Fruit fly (Drosophila melanogaster) whole organism, prepupa: ENCODE data around the gene Dph2.

Experiments
- Blimp-1 ChIP-seq: fragments of 200-800 bp; sonication (Bioruptor generic); optimal IDR thresholded peaks from 3 replicates; lab custom pipeline; 2017; ENCODE audit warnings: missing biosample characterization, missing genetic modification characterization, mild to moderate bottlenecking, moderate library complexity, missing genetic modification reagents
- CG10631 ChIP-seq: fragments of 200-800 bp; sonication (Bioruptor generic); optimal IDR thresholded peaks from 2 replicates; lab custom pipeline; 2016; ENCODE audit warnings: missing biosample characterization, missing genetic modification characterization
- CG11294 ChIP-seq: fragments of 200-800 bp; sonication (Bioruptor generic); IDR thresholded peaks from 2 replicates; pipeline ENCODE4 v1.3.6; 2022; ENCODE audit warnings: missing biosample characterization, missing genetic modification characterization
- CG11762 ChIP-seq: fragments of 200-800 bp; sonication (Bioruptor generic); optimal IDR thresholded peaks from 3 replicates; lab custom pipeline; 2016; ENCODE audit warnings: missing biosample characterization, missing genetic modification characterization; ENCODE audit not compliant: insufficient read depth
- CG11902 ChIP-seq: fragments of 200-800 bp; sonication (Bioruptor generic); optimal IDR thresholded peaks from 3 replicates; lab custom pipeline; 2016; ENCODE audit warnings: missing biosample characterization, missing genetic modification characterization
- CG15336 ChIP-seq: fragments of 200-800 bp; sonication (Bioruptor generic); IDR thresholded peaks from 2 replicates; pipeline ENCODE4 v1.3.6; 2022; ENCODE audit warnings: missing biosample characterization, missing genetic modification characterization
- CG3032 ChIP-seq: fragments of 200-800 bp; optimal IDR thresholded peaks from 2 replicates; lab custom pipeline; 2019; ENCODE audit warnings: missing biosample characterization, mild to moderate bottlenecking, missing genetic modification characterization, moderate library complexity
- CG31627 ChIP-seq: fragments of 200-800 bp; sonication (Bioruptor generic); optimal IDR thresholded peaks from 3 replicates; lab custom pipeline; 2016; ENCODE audit warnings: missing biosample characterization, missing genetic modification characterization
- CG32006 ChIP-seq: fragments of 200-800 bp; sonication (Bioruptor generic); optimal IDR thresholded peaks from 3 replicates; lab custom pipeline; 2017; ENCODE audit warnings: missing biosample characterization, mild to moderate bottlenecking, missing genetic modification characterization
- CG3919 ChIP-seq: fragments of 200-800 bp; sonication (Bioruptor generic); optimal IDR thresholded peaks from 3 replicates; lab custom pipeline; 2016; ENCODE audit warnings: missing biosample characterization, missing genetic modification characterization
- CG4318 ChIP-seq: fragments of 200-800 bp; sonication (Bioruptor generic); optimal IDR thresholded peaks from 3 replicates; lab custom pipeline; 2017; ENCODE audit warnings: missing biosample characterization, mild to moderate bottlenecking, missing genetic modification characterization
- CG6276 ChIP-seq: fragments of 200-800 bp; sonication (Bioruptor generic); optimal IDR thresholded peaks from 2 replicates; lab custom pipeline; 2017; ENCODE audit warnings: missing biosample characterization, mild to moderate bottlenecking, missing genetic modification characterization
- CG6792 ChIP-seq: fragments of 200-800 bp; sonication (Bioruptor generic); optimal IDR thresholded peaks from 3 replicates; lab custom pipeline; 2016; ENCODE audit warnings: missing biosample characterization, missing genetic modification characterization
- CG6808 ChIP-seq: fragments of 200-800 bp; sonication (Bioruptor generic); optimal IDR thresholded peaks from 3 replicates; lab custom pipeline; 2017; ENCODE audit warnings: missing biosample characterization, missing genetic modification characterization, mild to moderate bottlenecking, moderate library complexity, missing genetic modification reagents
- CG7368 ChIP-seq: fragments of 200-800 bp; sonication (Bioruptor generic); optimal IDR thresholded peaks from 3 replicates; lab custom pipeline; 2016; ENCODE audit warnings: missing biosample characterization, missing genetic modification characterization
- CG8119 ChIP-seq: fragments of 200-800 bp; sonication (Bioruptor generic); IDR thresholded peaks from 3 replicates; pipeline ENCODE4 v1.3.6; 2022; ENCODE audit warnings: missing biosample characterization, missing genetic modification characterization
- CG8319 ChIP-seq: fragments of 200-800 bp; sonication (Bioruptor generic); optimal IDR thresholded peaks from 3 replicates; lab custom pipeline; 2016; ENCODE audit warnings: missing biosample characterization, missing genetic modification characterization
- CG8632 ChIP-seq: fragments of 200-800 bp; sonication (Bioruptor generic); optimal IDR thresholded peaks from 3 replicates; lab custom pipeline; 2016; ENCODE audit warnings: missing biosample characterization, missing genetic modification characterization
- CG9139 ChIP-seq: fragments of 200-800 bp; sonication (Bioruptor generic); optimal IDR thresholded peaks from 3 replicates; lab custom pipeline; 2017; ENCODE audit warnings: missing biosample characterization, mild to moderate bottlenecking, missing genetic modification characterization
- Eip75B ChIP-seq: fragments of 200-800 bp; sonication (Bioruptor generic); optimal IDR thresholded peaks from 3 replicates; lab custom pipeline; 2016; ENCODE audit warnings: missing biosample characterization, missing genetic modification characterization
- Eip78C ChIP-seq: fragments of 200-800 bp; sonication (Bioruptor generic); peaks from one replicate; lab custom pipeline; 2016; ENCODE audit warnings: missing biosample characterization, missing genetic modification characterization
- Eip93F ChIP-seq: fragments of 200-800 bp; sonication (Bioruptor generic); optimal IDR thresholded peaks from 2 replicates; lab custom pipeline; 2016; ENCODE audit warnings: missing biosample characterization, mild to moderate bottlenecking, missing genetic modification characterization
- Ets21C ChIP-seq: fragments of 200-800 bp; sonication (Bioruptor generic); optimal IDR thresholded peaks from 3 replicates; lab custom pipeline; 2016; ENCODE audit warnings: missing biosample characterization, missing genetic modification characterization
- Ets96B ChIP-seq: fragments of 200-800 bp; optimal IDR thresholded peaks from 2 replicates; lab custom pipeline; 2019; ENCODE audit warnings: missing biosample characterization, mild to moderate bottlenecking, missing genetic modification characterization, moderate library complexity
- Gug ChIP-seq: fragments of 200-800 bp; sonication (Bioruptor generic); IDR thresholded peaks from 2 replicates; pipeline ENCODE4 v1.3.6; 2022; ENCODE audit warnings: missing biosample characterization, missing genetic modification characterization
- Hr38 ChIP-seq: sonication (Bioruptor generic); optimal IDR thresholded peaks from 2 replicates; lab custom pipeline; 2016; ENCODE audit warnings: missing biosample characterization, missing genetic modification characterization
- Hr39 ChIP-seq: fragments of 200-800 bp; sonication (Bioruptor generic); optimal IDR thresholded peaks from 2 replicates; lab custom pipeline; 2016; ENCODE audit warnings: missing biosample characterization, missing genetic modification characterization
- Hr4 ChIP-seq: fragments of 200-800 bp; sonication (Bioruptor generic); optimal IDR thresholded peaks from 3 replicates; lab custom pipeline; 2016; ENCODE audit warnings: missing biosample characterization, missing genetic modification characterization
- Met ChIP-seq: fragments of 200-800 bp; sonication (Bioruptor generic); optimal IDR thresholded peaks from 3 replicates; lab custom pipeline; 2016; ENCODE audit warnings: missing biosample characterization, missing genetic modification characterization
- OdsH ChIP-seq: fragments of 200-800 bp; sonication (Bioruptor generic); optimal IDR thresholded peaks from 3 replicates; lab custom pipeline; 2016; ENCODE audit warnings: missing biosample characterization, missing genetic modification characterization
- Sox14 ChIP-seq: fragments of 200-800 bp; sonication (Bioruptor generic); optimal IDR thresholded peaks from 3 replicates; lab custom pipeline; 2016; ENCODE audit warnings: missing biosample characterization, missing genetic modification characterization
- achi ChIP-seq: fragments of 200-800 bp; sonication (Bioruptor generic); optimal IDR thresholded peaks from 3 replicates; lab custom pipeline; 2016; ENCODE audit warnings: missing biosample characterization, missing genetic modification characterization
- acj6 ChIP-seq: fragments of 200-800 bp; sonication (Bioruptor generic); optimal IDR thresholded peaks from 3 replicates; lab custom pipeline; 2016; ENCODE audit warnings: missing biosample characterization, missing genetic modification characterization
- cyc ChIP-seq: fragments of 200-800 bp; sonication (Bioruptor generic); optimal IDR thresholded peaks from 3 replicates; lab custom pipeline; 2016; ENCODE audit warnings: missing biosample characterization, missing genetic modification characterization
- dac ChIP-seq: fragments of 200-800 bp; sonication (Bioruptor generic); optimal IDR thresholded peaks from 2 replicates; lab custom pipeline; 2017; ENCODE audit warnings: missing biosample characterization, mild to moderate bottlenecking, missing genetic modification characterization
- dsx ChIP-seq: fragments of 200-800 bp; optimal IDR thresholded peaks from 3 replicates; lab custom pipeline; 2019; ENCODE audit warnings: missing biosample characterization, mild to moderate bottlenecking, missing genetic modification characterization, moderate library complexity; ENCODE audit not compliant: poor library complexity, severe bottlenecking
- eg ChIP-seq: fragments of 200-800 bp; sonication (Bioruptor generic); IDR thresholded peaks from 3 replicates; pipeline ENCODE4 v1.3.6; 2022; ENCODE audit warnings: missing biosample characterization, missing genetic modification characterization
- esn ChIP-seq: fragments of 200-800 bp; sonication (Bioruptor generic); optimal IDR thresholded peaks from 2 replicates; lab custom pipeline; 2016; ENCODE audit warnings: missing biosample characterization, mild to moderate bottlenecking, missing genetic modification characterization, moderate library complexity
- fkh ChIP-seq: fragments of 200-800 bp; sonication (Bioruptor generic); optimal IDR thresholded peaks from 3 replicates; lab custom pipeline; 2017; ENCODE audit warnings: missing biosample characterization, mild to moderate bottlenecking, missing genetic modification characterization, moderate library complexity
- lz ChIP-seq: fragments of 200-800 bp; sonication (Bioruptor generic); optimal IDR thresholded peaks from 3 replicates; lab custom pipeline; 2016; ENCODE audit warnings: missing biosample characterization, missing genetic modification characterization
- net ChIP-seq: fragments of 200-800 bp; sonication (Bioruptor generic); optimal IDR thresholded peaks from 3 replicates; lab custom pipeline; 2016; ENCODE audit warnings: missing biosample characterization, missing genetic modification characterization
- pdm3 ChIP-seq: fragments of 200-800 bp; sonication (Bioruptor generic); optimal IDR thresholded peaks from 3 replicates; lab custom pipeline; 2016; ENCODE audit warnings: missing biosample characterization, missing genetic modification characterization
- salr ChIP-seq, 2 experiments: fragments of 200-800 bp; sonication (Bioruptor generic); optimal IDR thresholded peaks; 3 replicates each; lab custom pipeline; 2016 to 2018; ENCODE audit warnings: missing biosample characterization in 2 of 2, missing genetic modification characterization in 2 of 2, mild to moderate bottlenecking in 1 of 2
- spab ChIP-seq: fragments of 200-800 bp; sonication (Bioruptor generic); optimal IDR thresholded peaks from 2 replicates; lab custom pipeline; 2017; ENCODE audit warnings: missing biosample characterization, mild to moderate bottlenecking, missing genetic modification characterization, missing genetic modification reagents
- ss ChIP-seq, 2 experiments: fragments of 200-800 bp; sonication (Bioruptor generic); optimal IDR thresholded peaks; 2 replicates in 1 of 2; 3 replicates in 1 of 2; lab custom pipeline; 2017 to 2018; ENCODE audit warnings: mild to moderate bottlenecking in 2 of 2, missing biosample characterization in 2 of 2, missing genetic modification characterization in 2 of 2, moderate library complexity in 1 of 2
- svp ChIP-seq: fragments of 200-800 bp; sonication (Bioruptor generic); peaks from one replicate; lab custom pipeline; 2016; ENCODE audit warnings: missing biosample characterization, missing genetic modification characterization
- topi ChIP-seq: fragments of 200-800 bp; sonication (Bioruptor generic); optimal IDR thresholded peaks from 3 replicates; lab custom pipeline; 2016; ENCODE audit warnings: missing biosample characterization, missing genetic modification characterization
- vri ChIP-seq: fragments of 200-800 bp; sonication (Bioruptor generic); optimal IDR thresholded peaks from 3 replicates; lab custom pipeline; 2016; ENCODE audit warnings: missing biosample characterization, mild to moderate bottlenecking, missing genetic modification characterization

Dph2 gene

DNA sequence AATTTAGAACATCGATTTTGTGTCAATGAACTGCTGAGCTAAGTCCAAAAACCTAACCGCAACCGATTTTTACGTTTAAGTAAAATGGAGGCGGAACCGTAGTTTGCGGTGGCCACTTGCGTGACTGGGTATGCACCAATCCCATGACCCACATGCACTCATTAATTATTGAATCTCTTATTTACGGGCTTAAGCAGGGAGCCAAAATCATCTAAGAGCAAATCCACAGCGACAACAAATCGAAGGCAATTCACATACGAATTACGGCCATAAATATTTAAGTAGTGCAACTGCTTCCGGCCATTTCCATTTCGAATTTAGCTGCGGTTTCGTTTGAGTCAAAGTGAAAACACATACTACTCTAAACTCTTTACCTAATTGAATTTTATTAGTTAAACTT lies 28.9 kb downstream of the Dph2 start:
- TF ChIP-seq salr (GFP tag; optimal IDR thresholded peaks at IDR 0.05; lab: Kevin White, UChicago) (no peak), CG7368 (no peak), Sox14 (GFP tag; lab: Kevin White, UChicago) (no peak), net (GFP tag; lab: Kevin White, UChicago) (no peak), spab (GFP tag; lab: Kevin White, UChicago) (no peak), Met (GFP tag; lab: Kevin White, UChicago) (no peak), lz (GFP tag; lab: Kevin White, UChicago) (no peak), pdm3 (GFP tag; lab: Kevin White, UChicago) (no peak), Hr4 (no peak), CG11294 (GFP tag; lab: Robert Waterston, UW) (no peak), CG9139 (no peak), dsx (GFP tag; lab: Kevin White, UChicago) (no peak), fkh (no peak), svp (GFP tag; lab: Kevin White, UChicago) (no peak), CG3919 (GFP tag; lab: Kevin White, UChicago) (no peak), CG10631 (GFP tag; lab: Kevin White, UChicago) (no peak), vri (GFP tag; lab: Kevin White, UChicago) (no peak), CG6276 (GFP tag; lab: Kevin White, UChicago) (no peak)
- TF ChIP-seq, all 60 proteins: peak for 0

DNA sequence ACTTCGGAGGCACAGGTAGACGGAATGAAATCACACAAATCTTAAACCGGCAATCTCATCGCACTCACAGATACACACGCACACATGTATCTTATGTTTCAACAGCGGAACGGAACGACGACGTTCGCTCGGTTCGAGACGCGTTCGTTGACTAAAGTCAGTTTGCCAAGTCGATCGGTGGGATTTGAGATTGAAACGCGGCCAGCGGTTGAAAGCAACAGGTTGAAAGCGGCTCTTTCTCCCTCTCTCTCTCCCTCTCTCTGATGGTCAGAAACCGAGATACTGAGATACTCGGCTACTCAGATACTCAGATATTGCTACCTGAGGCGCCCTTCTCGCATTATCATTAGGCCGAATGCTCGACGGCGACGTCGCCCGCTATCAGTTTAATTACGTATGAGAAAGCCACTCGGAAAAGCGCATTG lies 40.0 kb downstream of the Dph2 start:
- TF ChIP-seq salr (GFP tag; optimal IDR thresholded peaks at IDR 0.05; lab: Kevin White, UChicago), result no peak
- no peak for TF ChIP-seq cyc (GFP tag; lab: Kevin White, UChicago)
- TF ChIP-seq OdsH (GFP tag; lab: Kevin White, UChicago), result no peak
- no peak for TF ChIP-seq Hr38 (GFP tag; lab: Kevin White, UChicago)
- peak; percentile 70 for TF ChIP-seq net (GFP tag; lab: Kevin White, UChicago)
- TF ChIP-seq svp (GFP tag; lab: Kevin White, UChicago), result peak; percentile 66
- no peak for TF ChIP-seq Hr39 (GFP tag; lab: Kevin White, UChicago)
- TF ChIP-seq Eip75B (GFP tag; lab: Kevin White, UChicago), result peak; percentile 46
- no peak for TF ChIP-seq acj6 (GFP tag; lab: Kevin White, UChicago)
- TF ChIP-seq CG7368, result peak; percentile 42
- no peak for TF ChIP-seq CG3032 (tag; lab: Kevin White, UChicago)
- TF ChIP-seq CG9139, result peak; percentile 72
- TF ChIP-seq esn (GFP tag; lab: Kevin White, UChicago), result peak; percentile 71
- TF ChIP-seq Met (GFP tag; lab: Kevin White, UChicago), result peak; percentile 46
- TF ChIP-seq lz (GFP tag; lab: Kevin White, UChicago), result peak; percentile 28
- no peak for TF ChIP-seq CG8319
- peak; percentile 62 for TF ChIP-seq CG6808 (GFP tag; lab: Kevin White, UChicago)
- TF ChIP-seq CG8632 (GFP tag; lab: Kevin White, UChicago), result peak; percentile 44
- TF ChIP-seq Ets96B (tag; lab: Kevin White, UChicago), result peak; percentile 12
- peak; percentile 82 for TF ChIP-seq CG3919 (GFP tag; lab: Kevin White, UChicago)
- TF ChIP-seq achi (GFP tag; lab: Kevin White, UChicago), result peak; percentile 54
- TF ChIP-seq eg (GFP tag; lab: Robert Waterston, UW), result peak; percentile 70; the same call in 2 of the 3 replicates
- peak; percentile 66 for TF ChIP-seq topi (GFP tag; lab: Kevin White, UChicago)
- peak; percentile 75 to 78 for TF ChIP-seq ss (GFP tag; optimal IDR thresholded peaks at IDR 0.05; lab: Kevin White, UChicago)
- no peak for TF ChIP-seq CG31627 (GFP tag; lab: Kevin White, UChicago)
- peak; percentile 52; the same call in 1 of the 3 replicates for TF ChIP-seq CG8119 (GFP tag; lab: Robert Waterston, UW)
- TF ChIP-seq CG32006 (GFP tag; lab: Kevin White, UChicago), result no peak
- peak; percentile 55 for TF ChIP-seq Blimp-1 (GFP tag; lab: Kevin White, UChicago)
- TF ChIP-seq Eip78C (GFP tag; lab: Kevin White, UChicago), result peak; percentile 91
- TF ChIP-seq Eip93F (GFP tag; lab: Kevin White, UChicago), result no peak
- TF ChIP-seq dac (GFP tag; lab: Kevin White, UChicago), result no peak
- no peak; the same call in 1 of the 2 replicates for TF ChIP-seq CG15336 (GFP tag; lab: Robert Waterston, UW)
- TF ChIP-seq CG6792 (GFP tag; lab: Kevin White, UChicago), result peak; percentile 49
- peak; percentile 17; the same call in 1 of the 2 replicates for TF ChIP-seq Gug (GFP tag; lab: Robert Waterston, UW)
- TF ChIP-seq CG11902 (GFP tag; lab: Kevin White, UChicago), result no peak
- TF ChIP-seq spab (GFP tag; lab: Kevin White, UChicago), result peak; percentile 1
- TF ChIP-seq CG11762 (GFP tag; lab: Kevin White, UChicago), result peak; percentile 27
- peak; percentile 15 for TF ChIP-seq pdm3 (GFP tag; lab: Kevin White, UChicago)
- peak; percentile 67 for TF ChIP-seq Sox14 (GFP tag; lab: Kevin White, UChicago)
- no peak for TF ChIP-seq Ets21C (GFP tag; lab: Kevin White, UChicago)
- peak; percentile 81 for TF ChIP-seq vri (GFP tag; lab: Kevin White, UChicago)
- TF ChIP-seq CG4318, result no peak
